Worm (Caenorhabditis elegans): Measurements from ENCODE around the gene arrd-9.

DNA sequence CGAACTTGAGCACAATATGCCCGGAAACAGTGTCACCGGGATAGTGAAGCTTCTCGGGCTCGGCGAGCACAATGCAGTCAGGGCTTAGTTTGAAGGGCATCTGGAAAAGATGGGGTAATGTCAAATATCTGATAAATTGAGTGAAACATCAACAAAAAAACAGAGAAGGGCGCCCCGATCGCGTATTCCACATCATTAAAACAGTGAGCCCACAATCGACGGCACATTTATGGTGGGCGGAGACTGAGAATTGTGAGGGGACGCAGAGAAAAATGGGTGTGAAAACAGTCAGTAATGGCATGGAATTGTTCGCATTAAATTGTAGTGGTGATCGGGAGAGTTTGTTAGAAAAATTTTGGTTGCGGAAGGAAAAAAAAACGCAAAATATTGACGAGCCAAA, at the start of gene arrd-9:
- TF ChIP-seq ztf-11 (tag; optimal IDR thresholded peaks at IDR 0.05): no peak
- no peak for TF ChIP-seq fkh-10 (GFP tag; optimal IDR thresholded peaks at IDR 0.05)
- no peak for TF ChIP-seq ama-1 (optimal IDR thresholded peaks at IDR 0.05)
- TF ChIP-seq egl-27 (tag; optimal IDR thresholded peaks at IDR 0.05): no peak
- no peak for TF ChIP-seq unc-62 (GFP tag; optimal IDR thresholded peaks at IDR 0.05)
- no peak for TF ChIP-seq jun-1 (tag; optimal IDR thresholded peaks at IDR 0.05)
- TF ChIP-seq nhr-237 (tag; optimal IDR thresholded peaks at IDR 0.05): no peak
- TF ChIP-seq ztf-4 (tag; optimal IDR thresholded peaks at IDR 0.05): no peak
